Fruit fly (Drosophila melanogaster): ENCODE results near the gene S.

DNA sequence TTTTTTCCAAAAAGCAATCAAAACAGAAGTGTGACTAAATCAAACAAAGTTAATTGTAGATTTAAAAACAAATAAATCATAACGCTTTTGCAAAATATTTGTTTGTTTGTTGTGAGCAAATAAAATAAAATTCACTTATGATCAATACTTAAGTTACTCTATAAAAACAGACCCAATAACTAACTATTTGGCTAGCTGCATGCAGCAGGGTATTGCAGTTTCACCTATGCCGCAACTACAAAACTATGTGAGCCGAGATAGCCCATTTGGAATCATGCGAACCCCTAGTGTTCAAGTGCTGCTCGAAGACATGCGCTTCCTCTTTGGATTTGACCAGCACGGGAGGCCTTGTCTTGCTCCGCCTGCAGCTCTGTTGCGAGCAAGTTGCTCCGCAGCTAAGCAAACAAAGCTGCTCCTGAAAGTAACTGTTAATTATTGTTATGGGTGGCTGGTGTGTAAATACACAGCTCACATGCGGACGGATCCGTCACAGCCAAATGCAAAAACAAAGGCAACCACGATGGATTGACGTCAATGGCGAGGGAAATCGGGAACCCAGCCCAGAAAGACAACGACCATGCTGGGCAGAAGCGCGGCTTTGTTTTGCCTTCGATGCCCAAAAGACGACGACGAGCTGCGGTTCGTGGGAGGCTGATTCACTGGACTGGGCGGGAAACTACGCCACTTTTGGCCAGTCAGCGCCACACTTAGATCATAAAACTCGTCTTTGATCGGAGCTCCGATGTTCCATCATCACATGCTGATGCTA is 44.5 kb upstream of the S start:
- TF ChIP-seq h (optimal IDR thresholded peaks at IDR 0.05) (no peak), ttk (optimal IDR thresholded peaks at IDR 0.05) (no peak), psq (optimal IDR thresholded peaks at IDR 0.05) (no peak), Sin3A (optimal IDR thresholded peaks at IDR 0.05) (no peak)

Measured in Kc167 (cell line).